Worm (Caenorhabditis elegans): Measurements from ENCODE around the gene clec-174.

DNA sequence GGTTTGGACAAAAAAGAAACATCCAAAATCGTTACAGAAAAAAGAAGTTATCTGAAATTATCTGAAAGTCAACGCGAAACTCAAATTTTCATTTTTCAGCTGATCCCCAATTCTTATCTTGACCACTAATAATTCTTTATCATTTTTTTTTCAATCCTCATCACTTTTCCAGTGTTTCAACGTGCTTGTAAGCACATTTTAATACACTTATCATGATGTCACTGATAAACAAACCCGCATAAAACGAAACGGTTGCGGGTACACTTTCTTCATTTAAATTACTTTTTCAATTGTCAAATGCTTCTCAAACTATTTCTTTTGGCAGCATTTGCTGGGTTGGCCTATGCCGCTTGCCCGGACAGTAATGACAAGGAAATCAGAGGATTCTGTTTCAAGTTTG lies 19.6 kb downstream of the clec-174 start, which contains the start of gene clec-67:
- TF ChIP-seq mdl-1 (tag; optimal IDR thresholded peaks at IDR 0.05) = no peak
- TF ChIP-seq lin-39 (tag; optimal IDR thresholded peaks at IDR 0.05) = no peak
- TF ChIP-seq aha-1 (tag) = no peak
- no peak for TF ChIP-seq dpl-1 (GFP tag; optimal IDR thresholded peaks at IDR 0.05)
- no peak for TF ChIP-seq rbr-2 (tag; optimal IDR thresholded peaks at IDR 0.05)
- no peak for TF ChIP-seq lir-3 (tag; optimal IDR thresholded peaks at IDR 0.05)
- peak; percentile 63 for TF ChIP-seq nhr-28 (tag; optimal IDR thresholded peaks at IDR 0.05)
- TF ChIP-seq hlh-30 (tag; optimal IDR thresholded peaks at IDR 0.05; ENCODE audit: insufficient read depth) = no peak
- TF ChIP-seq ama-1 (optimal IDR thresholded peaks at IDR 0.05) = no peak
- TF ChIP-seq fos-1 (tag; optimal IDR thresholded peaks at IDR 0.05) = no peak
- TF ChIP-seq madf-9 (GFP tag; conservative IDR thresholded peaks at IDR 0.05) = no peak
- TF ChIP-seq aly-2 (tag; optimal IDR thresholded peaks at IDR 0.05) = no peak
- TF ChIP-seq ceh-20 (GFP tag; IDR thresholded peaks at IDR 0.05) = no peak
- no peak for TF ChIP-seq D1046.2 (GFP tag; IDR thresholded peaks at IDR 0.05)
